Fruit fly (Drosophila melanogaster) whole organism, embryonic: ENCODE results near the gene CG18063.

Source experiments
- ATbp ChIP-seq: fragments of 200-800 bp; sonication (Bioruptor generic); optimal IDR thresholded peaks from 2 replicates; lab custom pipeline; 2017; ENCODE audit warnings: missing biosample characterization, mild to moderate bottlenecking, missing genetic modification characterization, missing genetic modification reagents
- Atf3 ChIP-seq: fragments of 200-800 bp; sonication (Bioruptor generic); optimal IDR thresholded peaks from 3 replicates; lab custom pipeline; 2016; ENCODE audit warnings: missing biosample characterization, missing genetic modification characterization
- CG11247 ChIP-seq: fragments of 200-800 bp; sonication (Bioruptor generic); IDR thresholded peaks from 2 replicates; pipeline ENCODE4 v1.3.6; 2022; ENCODE audit warnings: missing biosample characterization, missing genetic modification characterization
- CG11723 ChIP-seq: fragments of 200-800 bp; sonication (Bioruptor generic); optimal IDR thresholded peaks from 2 replicates; lab custom pipeline; 2017; ENCODE audit warnings: missing biosample characterization, mild to moderate bottlenecking, missing genetic modification characterization
- CG12659 ChIP-seq: fragments of 200-800 bp; sonication (Bioruptor generic); optimal IDR thresholded peaks from 3 replicates; lab custom pipeline; 2017; ENCODE audit warnings: mild to moderate bottlenecking, missing biosample characterization, missing genetic modification reagents, missing genetic modification characterization
- CG13624 ChIP-seq: fragments of 200-800 bp; sonication (Bioruptor generic); optimal IDR thresholded peaks from 2 replicates; lab custom pipeline; 2016; ENCODE audit warnings: missing biosample characterization, missing genetic modification characterization
- CG13894 ChIP-seq: fragments of 200-800 bp; sonication (Bioruptor generic); optimal IDR thresholded peaks from 3 replicates; lab custom pipeline; 2018; ENCODE audit warnings: missing biosample characterization, mild to moderate bottlenecking, missing genetic modification characterization, moderate library complexity
- CG17328 ChIP-seq: fragments of 200-800 bp; sonication (Bioruptor generic); IDR thresholded peaks from 2 replicates; pipeline ENCODE4 v1.3.6; 2022; ENCODE audit warnings: missing biosample characterization, missing genetic modification characterization
- CG18262 ChIP-seq: fragments of 200-800 bp; optimal IDR thresholded peaks from 3 replicates; lab custom pipeline; 2019; ENCODE audit warnings: missing biosample characterization, mild to moderate bottlenecking, missing genetic modification characterization, moderate library complexity
- CG2129 ChIP-seq: fragments of 200-800 bp; sonication (Bioruptor generic); IDR thresholded peaks from 2 replicates; pipeline ENCODE4 v1.3.6; 2022; ENCODE audit warnings: missing biosample characterization, missing genetic modification characterization; ENCODE audit not compliant: partially characterized antibody
- CG2712 ChIP-seq: fragments of 200-800 bp; optimal IDR thresholded peaks from 3 replicates; lab custom pipeline; 2019; ENCODE audit warnings: missing biosample characterization, mild to moderate bottlenecking, missing genetic modification characterization, moderate library complexity
- CG30431 ChIP-seq: fragments of 200-800 bp; sonication (Bioruptor generic); optimal IDR thresholded peaks from 2 replicates; lab custom pipeline; 2017; ENCODE audit warnings: missing biosample characterization, missing genetic modification characterization
- CG31388 ChIP-seq: fragments of 200-800 bp; sonication (Bioruptor generic); optimal IDR thresholded peaks from 2 replicates; lab custom pipeline; 2016; ENCODE audit warnings: missing biosample characterization, missing genetic modification characterization
- CG43689 ChIP-seq: fragments of 200-800 bp; sonication (Bioruptor generic); IDR thresholded peaks from 2 replicates; pipeline ENCODE4 v1.3.6; 2022; ENCODE audit warnings: missing biosample characterization, missing genetic modification characterization
- CG5245 ChIP-seq: fragments of 200-800 bp; sonication (Bioruptor generic); optimal IDR thresholded peaks from 3 replicates; lab custom pipeline; 2016; ENCODE audit warnings: missing biosample characterization, missing genetic modification characterization
- CG6254 ChIP-seq: fragments of 200-800 bp; sonication (Bioruptor generic); optimal IDR thresholded peaks from 3 replicates; lab custom pipeline; 2017; ENCODE audit warnings: mild to moderate bottlenecking, missing biosample characterization, missing genetic modification reagents, missing genetic modification characterization
- CG6272 ChIP-seq: fragments of 200-800 bp; sonication (Bioruptor generic); IDR thresholded peaks from 2 replicates; pipeline ENCODE4 v1.3.6; 2022; ENCODE audit warnings: missing biosample characterization, missing genetic modification characterization
- CG7839 ChIP-seq: fragments of 200-800 bp; sonication (Bioruptor generic); optimal IDR thresholded peaks from 3 replicates; lab custom pipeline; 2018; ENCODE audit warnings: missing biosample characterization, mild to moderate bottlenecking, missing genetic modification characterization, moderate library complexity
- CG8765 ChIP-seq: fragments of 200-800 bp; sonication (Bioruptor generic); IDR thresholded peaks from 2 replicates; pipeline ENCODE4 v1.3.6; 2022; ENCODE audit warnings: missing biosample characterization, missing genetic modification characterization
- CG9609 ChIP-seq: fragments of 200-800 bp; sonication (Bioruptor generic); optimal IDR thresholded peaks from 3 replicates; lab custom pipeline; 2016; ENCODE audit warnings: missing biosample characterization, missing genetic modification characterization
- CG9932 ChIP-seq: fragments of 200-800 bp; sonication (Bioruptor generic); IDR thresholded peaks from 2 replicates; pipeline ENCODE4 v1.3.6; 2022; ENCODE audit warnings: missing biosample characterization, missing genetic modification characterization
- Camta ChIP-seq: fragments of 200-800 bp; sonication (Bioruptor generic); optimal IDR thresholded peaks from 2 replicates; lab custom pipeline; 2016; ENCODE audit warnings: missing biosample characterization, missing genetic modification characterization
- CrebB ChIP-seq: fragments of 200-800 bp; sonication (Bioruptor generic); optimal IDR thresholded peaks from 3 replicates; lab custom pipeline; 2018; ENCODE audit warnings: missing biosample characterization, mild to moderate bottlenecking, missing genetic modification characterization
- D19B ChIP-seq: fragments of 200-800 bp; sonication (Bioruptor generic); optimal IDR thresholded peaks from 2 replicates; lab custom pipeline; 2017; ENCODE audit warnings: missing biosample characterization, mild to moderate bottlenecking, missing genetic modification characterization
- HLHmδ ChIP-seq: fragments of 200-800 bp; sonication (Bioruptor generic); optimal IDR thresholded peaks from 2 replicates; lab custom pipeline; 2018; ENCODE audit warnings: missing biosample characterization, mild to moderate bottlenecking, missing genetic modification characterization, moderate library complexity
- HmgD ChIP-seq: fragments of 200-800 bp; sonication (Bioruptor generic); optimal IDR thresholded peaks from 3 replicates; lab custom pipeline; 2016; ENCODE audit warnings: missing biosample characterization, missing genetic modification characterization
- Hmr ChIP-seq: fragments of 200-800 bp; sonication (Bioruptor generic); optimal IDR thresholded peaks from 3 replicates; lab custom pipeline; 2017; ENCODE audit warnings: mild to moderate bottlenecking, missing biosample characterization, missing genetic modification reagents, missing genetic modification characterization
- Optix ChIP-seq: fragments of 200-800 bp; sonication (Bioruptor generic); IDR thresholded peaks from 3 replicates; pipeline ENCODE4 v1.3.6; 2022; ENCODE audit warnings: missing biosample characterization, missing genetic modification characterization
- ap ChIP-seq: fragments of 200-800 bp; sonication (Bioruptor generic); IDR thresholded peaks from 2 replicates; pipeline ENCODE4 v1.3.6; 2022; ENCODE audit warnings: missing biosample characterization, missing genetic modification characterization
- ara ChIP-seq: fragments of 200-800 bp; sonication (Bioruptor generic); IDR thresholded peaks from 2 replicates; pipeline ENCODE4 v1.3.6; 2022; ENCODE audit warnings: missing biosample characterization, missing genetic modification characterization
- ase ChIP-seq: fragments of 200-800 bp; sonication (Bioruptor generic); IDR thresholded peaks from 3 replicates; pipeline ENCODE4 v1.3.6; 2022; ENCODE audit warnings: missing biosample characterization, missing genetic modification characterization
- da ChIP-seq: fragments of 200-800 bp; sonication (Bioruptor generic); optimal IDR thresholded peaks from 2 replicates; lab custom pipeline; 2016; ENCODE audit warnings: missing biosample characterization, missing genetic modification characterization
- dm ChIP-seq: fragments of 200-800 bp; sonication (Bioruptor generic); optimal IDR thresholded peaks from 3 replicates; lab custom pipeline; 2016; ENCODE audit warnings: missing biosample characterization, missing genetic modification characterization
- ftz-f1 ChIP-seq: fragments of 200-800 bp; sonication (Bioruptor generic); optimal IDR thresholded peaks from 2 replicates; lab custom pipeline; 2016; ENCODE audit warnings: missing biosample characterization, missing genetic modification characterization
- hkb ChIP-seq, 2 experiments: fragments of 200-800 bp in 1 of 2; fragments of >200 bp in 1 of 2; sonication (Bioruptor generic) in 1 of 2; IDR thresholded peaks in 1 of 2; optimal IDR thresholded peaks in 1 of 2; 2 replicates each; pipeline versions ENCODE4 v1.3.6 to Lab custom; 2017 to 2022; ENCODE audit warnings: missing biosample characterization in 1 of 2, missing genetic modification characterization in 1 of 2
- hth ChIP-seq: fragments of >200 bp; optimal IDR thresholded peaks from 2 replicates; lab custom pipeline; 2017; ENCODE audit warnings: inconsistent platforms
- kni ChIP-seq: fragments of 200-800 bp; sonication (Bioruptor generic); optimal IDR thresholded peaks from 3 replicates; lab custom pipeline; 2017; ENCODE audit warnings: mild to moderate bottlenecking, missing biosample characterization, missing genetic modification reagents, missing genetic modification characterization
- maf-S ChIP-seq: fragments of 200-800 bp; sonication (Bioruptor generic); optimal IDR thresholded peaks from 2 replicates; lab custom pipeline; 2016; ENCODE audit warnings: missing biosample characterization, missing genetic modification characterization
- mam ChIP-seq: fragments of 200-800 bp; sonication (Bioruptor generic); optimal IDR thresholded peaks from 3 replicates; lab custom pipeline; 2016; ENCODE audit warnings: missing biosample characterization, missing genetic modification characterization
- nerfin-2 ChIP-seq: fragments of 200-800 bp; sonication (Bioruptor generic); IDR thresholded peaks from 2 replicates; pipeline ENCODE4 v1.3.6; 2022; ENCODE audit warnings: missing biosample characterization, missing genetic modification characterization; ENCODE audit not compliant: partially characterized antibody
- pfk ChIP-seq: fragments of 200-800 bp; sonication (Bioruptor generic); optimal IDR thresholded peaks from 2 replicates; lab custom pipeline; 2018; ENCODE audit warnings: missing biosample characterization, mild to moderate bottlenecking, missing genetic modification characterization, moderate library complexity
- pho ChIP-seq: fragments of 200-800 bp; sonication (Bioruptor generic); optimal IDR thresholded peaks from 2 replicates; lab custom pipeline; 2016; ENCODE audit warnings: missing biosample characterization, missing genetic modification characterization
- run ChIP-seq: fragments of 200-800 bp; sonication (Bioruptor generic); optimal IDR thresholded peaks from 3 replicates; lab custom pipeline; 2018; ENCODE audit warnings: missing biosample characterization, mild to moderate bottlenecking, missing genetic modification characterization
- schlank ChIP-seq: fragments of 200-800 bp; sonication (Bioruptor generic); optimal IDR thresholded peaks from 2 replicates; lab custom pipeline; 2018; ENCODE audit warnings: missing biosample characterization, mild to moderate bottlenecking, missing genetic modification characterization
- sd ChIP-seq: fragments of 200-800 bp; sonication (Bioruptor generic); optimal IDR thresholded peaks from 3 replicates; lab custom pipeline; 2018; ENCODE audit warnings: missing biosample characterization, mild to moderate bottlenecking, missing genetic modification characterization, moderate library complexity
- sens-2 ChIP-seq: fragments of 200-800 bp; sonication (Bioruptor generic); IDR thresholded peaks from 2 replicates; pipeline ENCODE4 v1.3.6; 2022; ENCODE audit warnings: missing biosample characterization, missing genetic modification characterization
- seq ChIP-seq: fragments of 200-800 bp; sonication (Bioruptor generic); IDR thresholded peaks from 2 replicates; pipeline ENCODE4 v1.3.6; 2022; ENCODE audit warnings: missing biosample characterization, missing genetic modification characterization
- sqz ChIP-seq: fragments of 200-800 bp; sonication (Bioruptor generic); optimal IDR thresholded peaks from 3 replicates; lab custom pipeline; 2018; ENCODE audit warnings: missing biosample characterization, mild to moderate bottlenecking, missing genetic modification characterization
- trem ChIP-seq: fragments of 200-800 bp; optimal IDR thresholded peaks from 3 replicates; lab custom pipeline; 2019; ENCODE audit warnings: missing biosample characterization, mild to moderate bottlenecking, missing genetic modification characterization, moderate library complexity

CG18063 gene

dm6 chr2L:15912008-15912900 is 45.4 kb upstream of the CG18063 start (continued):
- TF ChIP-seq maf-S (peak; percentile 34), run (tag; lab: Kevin White, UChicago) (peak; percentile 97), ap (GFP tag; lab: Robert Waterston, UW) (peak; percentile 79), sqz (GFP tag; lab: Kevin White, UChicago) (peak; percentile 69), CG11723 (GFP tag; lab: Kevin White, UChicago) (peak; percentile 88), pfk (GFP tag; lab: Kevin White, UChicago) (no peak), Camta (GFP tag; lab: Kevin White, UChicago) (no peak), sens-2 (peak; percentile 65; the same call in 1 of the 2 replicates), ftz-f1 (GFP tag; lab: Kevin White, UChicago) (peak; percentile 99), CG9932 (GFP tag; lab: Robert Waterston, UW) (peak; percentile 87), CG12659 (GFP tag; lab: Kevin White, UChicago) (peak; percentile 98), CrebB (tag; lab: Kevin White, UChicago) (peak; percentile 74), CG6254 (peak; percentile 72), CG8765 (GFP tag; lab: Robert Waterston, UW) (peak; percentile 33; the same call in 1 of the 2 replicates), hkb (optimal IDR thresholded peaks at IDR 0.05; lab: Kevin White, UChicago) (no peak), hkb (GFP tag; IDR thresholded peaks at IDR 0.05; lab: Robert Waterston, UW) (peak; percentile 86), CG17328 (peak; percentile 95), CG30431 (peak; percentile 87), CG13624 (GFP tag; lab: Kevin White, UChicago) (no peak), CG43689 (GFP tag; lab: Robert Waterston, UW) (peak; percentile 71), ara (GFP tag; lab: Robert Waterston, UW) (peak; percentile 83), dm (no peak), hth (lab: Kevin White, UChicago) (no peak), da (no peak), nerfin-2 (GFP tag; lab: Robert Waterston, UW) (peak; percentile 47; the same call in 1 of the 2 replicates), HLHmδ (no peak), CG7839 (tag; lab: Kevin White, UChicago) (peak; percentile 96), kni (GFP tag; lab: Kevin White, UChicago) (peak; percentile 52), mam (GFP tag; lab: Kevin White, UChicago) (peak; percentile 60), ase (GFP tag; lab: Robert Waterston, UW) (peak; percentile 80), seq (GFP tag; lab: Robert Waterston, UW) (peak; percentile 94), pho (GFP tag; lab: Kevin White, UChicago) (peak; percentile 45), CG2712 (tag; lab: Kevin White, UChicago) (peak; percentile 96), schlank (tag; lab: Kevin White, UChicago) (peak; percentile 82), CG11247 (GFP tag; lab: Robert Waterston, UW) (peak; percentile 78), Optix (no peak), CG13894 (tag; lab: Kevin White, UChicago) (peak; percentile 60), sd (tag; lab: Kevin White, UChicago) (peak; percentile 76), CG9609 (GFP tag; lab: Kevin White, UChicago) (no peak), Atf3 (no peak), CG2129 (GFP tag; lab: Robert Waterston, UW) (no peak), CG5245 (GFP tag; lab: Kevin White, UChicago) (peak; percentile 34), ATbp (GFP tag; lab: Kevin White, UChicago) (peak; percentile 88), D19B (GFP tag; lab: Kevin White, UChicago) (peak; percentile 87), CG18262 (tag; lab: Kevin White, UChicago) (peak; percentile 95), Hmr (peak; percentile 93), CG6272 (GFP tag; lab: Robert Waterston, UW) (peak; percentile 84), trem (tag; lab: Kevin White, UChicago) (peak; percentile 76), CG31388 (peak; percentile 35), HmgD (GFP tag; lab: Kevin White, UChicago) (no peak)
